Worm (Caenorhabditis elegans) whole organism, mixed stage, embryonic: ENCODE results near the gene Y73F8A.12.

Source experiments
- blmp-1 ChIP-seq: fragments of 150-350 bp; optimal IDR thresholded peaks from 2 replicates; lab custom pipeline; 2014; ENCODE audit warnings: missing biosample characterization, missing genetic modification characterization
- ceh-39 ChIP-seq: fragments of 150-350 bp; optimal IDR thresholded peaks from 2 replicates; lab custom pipeline; 2014; ENCODE audit warnings: missing biosample characterization, missing genetic modification characterization
- elt-3 ChIP-seq: fragments of 150-350 bp; optimal IDR thresholded peaks from 2 replicates; lab custom pipeline; 2014; ENCODE audit warnings: missing biosample characterization, missing genetic modification characterization
- lsy-2 ChIP-seq: fragments of 150-350 bp; optimal IDR thresholded peaks from 2 replicates; lab custom pipeline; 2014; ENCODE audit warnings: missing biosample characterization, missing genetic modification characterization
- mab-5 ChIP-seq: fragments of 150-350 bp; optimal IDR thresholded peaks from 2 replicates; lab custom pipeline; 2014; ENCODE audit warnings: missing biosample characterization, missing genetic modification characterization
- nhr-237 ChIP-seq: fragments of 150-350 bp; optimal IDR thresholded peaks from 2 replicates; lab custom pipeline; 2014; ENCODE audit warnings: missing biosample characterization, missing genetic modification characterization
- pha-4 ChIP-seq: fragments of 150-350 bp; optimal IDR thresholded peaks from 2 replicates; lab custom pipeline; 2018; ENCODE audit warnings: missing biosample characterization, missing genetic modification reagents, missing genetic modification characterization
- snpc-4 ChIP-seq: fragments of 150-350 bp; optimal IDR thresholded peaks from 2 replicates; lab custom pipeline; 2014; ENCODE audit warnings: missing biosample characterization, missing genetic modification characterization

- TF ChIP-seq ceh-39 (tag; lab: Kevin White, UChicago): no peak
- no peak for TF ChIP-seq lsy-2 (tag; lab: Kevin White, UChicago)
- TF ChIP-seq nhr-237 (tag; lab: Kevin White, UChicago): no peak
- no peak for TF ChIP-seq pha-4 (tag; lab: Kevin White, UChicago)
- TF ChIP-seq snpc-4 (tag; lab: Kevin White, UChicago): no peak
- TF ChIP-seq blmp-1 (tag; lab: Kevin White, UChicago): no peak
- TF ChIP-seq mab-5: no peak
- TF ChIP-seq elt-3: no peak
These were observed 9.3 kb downstream of the Y73F8A.12 start, which contains the start of gene best-21 for ce11 chrIV:15302151-15302550.
